Worm (Caenorhabditis elegans) whole organism, mixed stage, embryonic: ENCODE measurements around the gene F21F8.5.

Source experiments
- M03D4.4 ChIP-seq: sonication (generic microtip); optimal IDR thresholded peaks from 2 replicates; lab custom pipeline; 2017; ENCODE audit warnings: mild to moderate bottlenecking, missing genetic modification characterization, missing compliant biosample characterization
- bed-3 ChIP-seq: fragments of 200-800 bp; sonication (Bioruptor generic); optimal IDR thresholded peaks from 3 replicates; lab custom pipeline; 2018; ENCODE audit warnings: mild to moderate bottlenecking, missing genetic modification characterization, moderate library complexity, missing compliant biosample characterization
- blmp-1 ChIP-seq: fragments of 150-350 bp; optimal IDR thresholded peaks from 2 replicates; lab custom pipeline; 2014; ENCODE audit warnings: missing biosample characterization, missing genetic modification characterization
- ceh-43 ChIP-seq: fragments of 200-800 bp; sonication (Bioruptor generic); optimal IDR thresholded peaks from 2 replicates; lab custom pipeline; 2018; ENCODE audit warnings: mild to moderate bottlenecking, missing genetic modification characterization, moderate library complexity, missing compliant biosample characterization
- ceh-83 ChIP-seq: fragments of 200-800 bp; sonication (Bioruptor generic); optimal IDR thresholded peaks from 2 replicates; lab custom pipeline; 2018; ENCODE audit warnings: mild to moderate bottlenecking, missing genetic modification characterization, missing compliant biosample characterization
- ces-1 ChIP-seq: fragments of 150-350 bp; optimal IDR thresholded peaks from 2 replicates; lab custom pipeline; 2014; ENCODE audit warnings: missing biosample characterization, missing genetic modification reagents, missing genetic modification characterization
- cnd-1 ChIP-seq: fragments of 200-800 bp; sonication (Bioruptor generic); optimal IDR thresholded peaks from 2 replicates; lab custom pipeline; 2018; ENCODE audit warnings: mild to moderate bottlenecking, missing genetic modification characterization, missing compliant biosample characterization
- drap-1 ChIP-seq: fragments of 200-800 bp; sonication (Bioruptor generic); optimal IDR thresholded peaks from 3 replicates; lab custom pipeline; 2018; ENCODE audit warnings: mild to moderate bottlenecking, missing genetic modification characterization, missing compliant biosample characterization
- elt-3 ChIP-seq: fragments of 150-350 bp; optimal IDR thresholded peaks from 2 replicates; lab custom pipeline; 2014; ENCODE audit warnings: missing biosample characterization, missing genetic modification characterization
- flh-1 ChIP-seq: fragments of 200-800 bp; sonication (Bioruptor generic); optimal IDR thresholded peaks from 2 replicates; lab custom pipeline; 2018; ENCODE audit warnings: mild to moderate bottlenecking, missing genetic modification characterization, moderate library complexity, missing compliant biosample characterization
- ham-2 ChIP-seq: fragments of 200-800 bp; sonication (Bioruptor generic); optimal IDR thresholded peaks from 2 replicates; lab custom pipeline; 2018; ENCODE audit warnings: mild to moderate bottlenecking, missing genetic modification characterization, missing compliant biosample characterization
- hlh-1 ChIP-seq: fragments of 150-350 bp; optimal IDR thresholded peaks from 2 replicates; lab custom pipeline; 2014; ENCODE audit warnings: missing biosample characterization, missing genetic modification reagents, missing genetic modification characterization
- lin-13 ChIP-seq: fragments of 150-350 bp; optimal IDR thresholded peaks from 2 replicates; lab custom pipeline; 2014; ENCODE audit warnings: missing biosample characterization, missing genetic modification characterization
- lin-32 ChIP-seq: fragments of 200-800 bp; sonication (Bioruptor generic); optimal IDR thresholded peaks from 2 replicates; lab custom pipeline; 2018; ENCODE audit warnings: mild to moderate bottlenecking, missing genetic modification characterization, missing compliant biosample characterization
- lsy-2 ChIP-seq: fragments of 150-350 bp; optimal IDR thresholded peaks from 2 replicates; lab custom pipeline; 2014; ENCODE audit warnings: missing biosample characterization, missing genetic modification characterization
- mab-5 ChIP-seq: fragments of 150-350 bp; optimal IDR thresholded peaks from 2 replicates; lab custom pipeline; 2014; ENCODE audit warnings: missing biosample characterization, missing genetic modification characterization
- mep-1 ChIP-seq: fragments of 150-350 bp; optimal IDR thresholded peaks from 2 replicates; lab custom pipeline; 2017; ENCODE audit warnings: missing biosample characterization, missing genetic modification reagents, missing genetic modification characterization, inconsistent platforms
- mls-2 ChIP-seq: sonication (generic microtip); optimal IDR thresholded peaks from 2 replicates; lab custom pipeline; 2016; ENCODE audit warnings: mild to moderate bottlenecking, missing genetic modification characterization, moderate library complexity, missing compliant biosample characterization
- nhr-12 ChIP-seq: fragments of 150-350 bp; optimal IDR thresholded peaks from 2 replicates; lab custom pipeline; 2014; ENCODE audit warnings: missing biosample characterization, missing genetic modification characterization
- nhr-237 ChIP-seq: fragments of 150-350 bp; optimal IDR thresholded peaks from 2 replicates; lab custom pipeline; 2014; ENCODE audit warnings: missing biosample characterization, missing genetic modification characterization
- nhr-28 ChIP-seq: fragments of 150-350 bp; optimal IDR thresholded peaks from 2 replicates; lab custom pipeline; 2014; ENCODE audit warnings: missing biosample characterization, missing genetic modification characterization
- nhr-76 ChIP-seq: sonication (generic microtip); optimal IDR thresholded peaks from 2 replicates; lab custom pipeline; 2017; ENCODE audit warnings: missing biosample characterization, missing genetic modification characterization
- pha-4 ChIP-seq: fragments of 150-350 bp; optimal IDR thresholded peaks from 2 replicates; lab custom pipeline; 2018; ENCODE audit warnings: missing biosample characterization, missing genetic modification reagents, missing genetic modification characterization
- sem-2 ChIP-seq: fragments of 200-800 bp; sonication (Bioruptor generic); optimal IDR thresholded peaks from 2 replicates; lab custom pipeline; 2018; ENCODE audit warnings: mild to moderate bottlenecking, missing genetic modification characterization, missing compliant biosample characterization
- snpc-4 ChIP-seq: fragments of 150-350 bp; optimal IDR thresholded peaks from 2 replicates; lab custom pipeline; 2014; ENCODE audit warnings: missing biosample characterization, missing genetic modification characterization
- sptf-1 ChIP-seq: sonication (generic microtip); optimal IDR thresholded peaks from 2 replicates; lab custom pipeline; 2017; ENCODE audit warnings: mild to moderate bottlenecking, missing genetic modification characterization, moderate library complexity, missing compliant biosample characterization
- tbx-8 ChIP-seq: fragments of 200-800 bp; sonication (Bioruptor generic); optimal IDR thresholded peaks from 2 replicates; lab custom pipeline; 2018; ENCODE audit warnings: mild to moderate bottlenecking, missing genetic modification characterization, moderate library complexity, missing compliant biosample characterization
- unc-39 ChIP-seq: fragments of 150-350 bp; optimal IDR thresholded peaks from 2 replicates; lab custom pipeline; 2014; ENCODE audit warnings: missing biosample characterization, missing genetic modification characterization
- unc-62 ChIP-seq: fragments of 150-350 bp; optimal IDR thresholded peaks from 2 replicates; lab custom pipeline; 2014; ENCODE audit warnings: missing biosample characterization, missing genetic modification reagents, missing genetic modification characterization
- zip-8 ChIP-seq: fragments of 150-350 bp; optimal IDR thresholded peaks from 2 replicates; lab custom pipeline; 2014; ENCODE audit warnings: missing biosample characterization, missing genetic modification characterization
- ztf-11 ChIP-seq: fragments of 150-350 bp; optimal IDR thresholded peaks from 2 replicates; lab custom pipeline; 2014; ENCODE audit warnings: missing biosample characterization, missing genetic modification characterization

Gene F21F8.5

DNA sequence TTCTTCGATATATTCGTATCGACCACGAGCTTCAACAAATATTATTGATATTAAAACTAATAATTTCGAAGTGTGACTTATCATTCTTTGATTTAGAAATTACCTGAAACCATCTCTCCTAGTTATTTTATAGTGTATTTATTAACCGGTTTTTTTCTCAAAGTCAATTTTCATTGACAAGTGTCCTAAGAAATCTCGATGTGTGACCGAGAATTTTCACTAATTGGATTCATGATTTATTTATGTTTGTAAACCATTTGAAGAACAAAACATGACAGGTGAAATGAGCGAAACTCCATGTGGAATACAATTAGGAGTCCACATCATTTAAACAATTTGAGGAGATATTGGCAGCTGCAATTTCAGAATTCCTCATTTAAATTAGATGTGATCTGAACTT, 2.7 kb downstream of the F21F8.5 start, which contains the start of gene C16D9.8:
Gene C16D9.8, minus strand, starts transcription at position 101 of the 400 bp plus-strand sequence.
- TF ChIP-seq ham-2 (GFP tag; lab: Kevin White, UChicago), result no peak
- TF ChIP-seq sem-2, result no peak
- TF ChIP-seq sptf-1 (tag; lab: Kevin White, UChicago), result no peak
- TF ChIP-seq nhr-12, result no peak
- TF ChIP-seq lin-32 (GFP tag; lab: Kevin White, UChicago), result no peak
- no peak for TF ChIP-seq unc-39 (tag; lab: Kevin White, UChicago)
- TF ChIP-seq bed-3 (GFP tag; lab: Kevin White, UChicago), result no peak
- TF ChIP-seq elt-3 (tag; lab: Kevin White, UChicago), result no peak
- TF ChIP-seq ztf-11 (tag; lab: Kevin White, UChicago), result no peak
- no peak for TF ChIP-seq ceh-43
- TF ChIP-seq lsy-2 (tag; lab: Kevin White, UChicago), result no peak
- TF ChIP-seq M03D4.4, result no peak
- no peak for TF ChIP-seq mls-2 (tag; lab: Kevin White, UChicago)
- no peak for TF ChIP-seq ceh-83
- TF ChIP-seq snpc-4 (tag; lab: Kevin White, UChicago), result no peak
- TF ChIP-seq drap-1 (GFP tag; lab: Kevin White, UChicago), result no peak
- no peak for TF ChIP-seq mep-1 (tag; lab: Kevin White, UChicago)
- TF ChIP-seq pha-4 (tag; lab: Kevin White, UChicago), result no peak
- no peak for TF ChIP-seq tbx-8 (GFP tag; lab: Kevin White, UChicago)

DNA sequence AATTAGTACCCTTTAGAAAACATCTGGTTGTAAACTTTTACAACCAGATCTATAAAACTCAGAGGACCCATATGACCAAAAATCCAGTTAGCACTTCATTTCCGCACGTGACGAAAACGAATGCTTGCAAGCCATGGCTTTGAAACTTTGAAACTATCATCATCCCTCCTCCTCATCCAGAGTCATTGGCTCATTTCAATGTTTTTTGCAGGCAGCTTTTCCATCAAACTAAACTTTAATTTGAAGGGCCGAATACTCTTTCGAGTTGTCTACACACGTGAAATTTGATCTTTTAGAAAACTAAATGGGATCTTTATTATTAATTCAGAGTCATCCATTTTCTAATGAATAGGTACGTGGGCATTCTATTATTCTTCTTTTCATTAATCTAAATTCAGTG, 3.9 kb downstream of the F21F8.5 start:
- TF ChIP-seq blmp-1, result no peak
- no peak for TF ChIP-seq hlh-1
- TF ChIP-seq bed-3 (GFP tag; lab: Kevin White, UChicago), result no peak
- no peak for TF ChIP-seq drap-1 (GFP tag; lab: Kevin White, UChicago)
- TF ChIP-seq zip-8, result no peak
- TF ChIP-seq nhr-237 (tag; lab: Kevin White, UChicago), result no peak
- no peak for TF ChIP-seq ham-2 (GFP tag; lab: Kevin White, UChicago)
- no peak for TF ChIP-seq cnd-1 (tag; lab: Kevin White, UChicago)
- TF ChIP-seq flh-1 (GFP tag; lab: Kevin White, UChicago), result no peak
- TF ChIP-seq nhr-12, result no peak

DNA sequence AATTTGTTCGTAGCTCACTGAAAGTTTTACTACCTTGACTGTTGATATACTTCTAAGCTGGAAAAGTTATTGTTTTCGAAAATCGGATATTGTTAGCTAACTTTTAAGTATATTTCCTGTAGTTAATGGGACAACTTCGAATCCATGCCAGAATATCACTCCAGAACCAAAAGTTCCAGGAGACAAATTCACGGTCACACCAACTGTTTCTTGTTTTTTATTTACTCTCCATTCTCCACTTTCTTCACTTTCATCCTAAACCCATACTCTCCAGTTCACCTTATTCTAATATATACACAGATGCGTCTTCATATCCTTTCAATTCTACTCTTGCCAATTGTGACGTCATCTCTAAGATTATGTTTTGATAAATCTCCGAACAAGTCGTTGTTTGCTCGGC, 7.1 kb downstream of the F21F8.5 start, which contains the start of gene C16D9.1:
Gene C16D9.1, plus strand, starts transcription at position 301 of the 400 bp plus-strand sequence.
- no peak for TF ChIP-seq nhr-76 (tag; lab: Kevin White, UChicago)
- TF ChIP-seq unc-62, result no peak
- TF ChIP-seq pha-4 (tag; lab: Kevin White, UChicago), result no peak
- TF ChIP-seq lin-13 (tag; lab: Kevin White, UChicago), result no peak
- TF ChIP-seq hlh-1, result no peak
- TF ChIP-seq lsy-2 (tag; lab: Kevin White, UChicago), result no peak
- no peak for TF ChIP-seq ces-1 (GFP tag; lab: Kevin White, UChicago)
- no peak for TF ChIP-seq sptf-1 (tag; lab: Kevin White, UChicago)
- no peak for TF ChIP-seq nhr-237 (tag; lab: Kevin White, UChicago)
- no peak for TF ChIP-seq sem-2
- TF ChIP-seq cnd-1 (tag; lab: Kevin White, UChicago), result no peak
- TF ChIP-seq flh-1 (GFP tag; lab: Kevin White, UChicago), result no peak
- TF ChIP-seq mab-5 (tag; lab: Kevin White, UChicago), result no peak
- no peak for TF ChIP-seq bed-3 (GFP tag; lab: Kevin White, UChicago)
- TF ChIP-seq drap-1 (GFP tag; lab: Kevin White, UChicago), result no peak
- TF ChIP-seq blmp-1, result no peak
- no peak for TF ChIP-seq mep-1 (tag; lab: Kevin White, UChicago)
- TF ChIP-seq, all 35 proteins: peak for 0

DNA sequence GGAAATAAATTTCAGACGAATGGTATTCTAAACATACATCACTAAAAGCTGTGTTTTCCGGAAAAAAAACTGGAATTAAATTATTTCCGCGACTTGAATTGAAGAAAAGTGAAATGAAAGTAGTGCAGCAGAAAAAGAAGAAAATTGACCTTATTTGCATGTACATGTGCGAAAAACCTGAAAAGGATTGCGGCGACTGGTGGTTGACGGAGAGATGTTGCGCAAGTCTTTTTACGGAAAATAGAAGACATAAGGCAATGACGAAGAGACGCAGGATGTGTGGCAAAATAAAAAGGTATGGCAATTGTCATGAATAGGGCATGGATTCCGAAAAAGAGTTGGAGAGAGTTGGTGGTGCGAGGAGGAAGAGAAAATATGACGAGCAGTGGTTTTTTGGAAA, 11.2 kb downstream of the F21F8.5 start:
- TF ChIP-seq mab-5 (tag; lab: Kevin White, UChicago) (no peak), nhr-76 (tag; lab: Kevin White, UChicago) (no peak), lsy-2 (tag; lab: Kevin White, UChicago) (no peak), bed-3 (GFP tag; lab: Kevin White, UChicago) (no peak), zip-8 (peak; percentile 74), unc-39 (tag; lab: Kevin White, UChicago) (no peak), nhr-28 (tag; lab: Kevin White, UChicago) (no peak), blmp-1 (peak; percentile 50), cnd-1 (tag; lab: Kevin White, UChicago) (no peak), lin-13 (tag; lab: Kevin White, UChicago) (no peak)

DNA sequence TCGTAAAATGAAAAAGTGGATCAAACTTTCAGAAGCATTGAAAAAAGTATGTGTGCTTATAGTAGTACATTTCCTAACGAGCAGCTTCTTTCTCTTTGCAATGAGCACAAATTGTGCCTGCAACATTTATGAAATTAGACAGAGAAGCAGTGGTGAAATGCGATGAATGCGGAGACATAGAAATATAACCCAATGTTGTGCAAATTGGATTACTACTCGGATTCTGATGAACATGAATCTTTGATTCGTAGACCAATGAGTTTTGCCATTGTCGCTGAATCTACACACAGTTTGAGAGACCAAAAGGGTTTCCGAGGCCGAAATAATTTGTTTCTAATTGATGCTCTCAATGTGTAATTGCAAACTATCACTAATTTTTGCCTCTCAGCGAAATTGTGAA, 12.2 kb downstream of the F21F8.5 start:
- TF ChIP-seq flh-1 (GFP tag; lab: Kevin White, UChicago) (no peak), ces-1 (GFP tag; lab: Kevin White, UChicago) (peak; percentile 99)
